Worm (Caenorhabditis elegans) whole organism, L4 larva: Measurements from ENCODE around the gene rsf-1.

Experiments
- F37D6.2 ChIP-seq: sonication (generic microtip); optimal IDR thresholded peaks from 2 replicates; lab custom pipeline; 2016; ENCODE audit warnings: mild to moderate bottlenecking, missing genetic modification characterization, missing compliant biosample characterization
- F44E2.7 ChIP-seq: fragments of 200-800 bp; sonication (Bioruptor generic); IDR thresholded peaks from 2 replicates; pipeline ENCODE4 v2.1.2; 2022; ENCODE audit warnings: missing genetic modification characterization, missing compliant biosample characterization
- F49E8.2 ChIP-seq: sonication (generic microtip); optimal IDR thresholded peaks from 2 replicates; lab custom pipeline; 2016; ENCODE audit warnings: missing compliant biosample characterization, mild to moderate bottlenecking, missing genetic modification characterization, borderline replicate concordance
- T26A8.4 ChIP-seq: fragments of 200-800 bp; sonication (Bioruptor generic); IDR thresholded peaks from 2 replicates; pipeline ENCODE4 v1.3.6; 2022; ENCODE audit warnings: missing genetic modification characterization, missing compliant biosample characterization
- Y48G9A.11 ChIP-seq: fragments of 200-800 bp; sonication (Bioruptor generic); IDR thresholded peaks from 2 replicates; pipeline ENCODE4 v1.3.6; 2022; ENCODE audit warnings: missing genetic modification reagents, missing genetic modification characterization, missing compliant biosample characterization
- ZK546.5 ChIP-seq, 2 experiments: sonication (generic microtip); optimal IDR thresholded peaks; 2 replicates each; lab custom pipeline; 2017; ENCODE audit warnings: missing biosample characterization in 2 of 2, missing genetic modification characterization in 2 of 2
- cey-2 ChIP-seq: sonication (generic microtip); optimal IDR thresholded peaks from 3 replicates; lab custom pipeline; 2017; ENCODE audit warnings: missing genetic modification characterization, mild to moderate bottlenecking, missing compliant biosample characterization, antibody characterized with exemption, borderline replicate concordance; ENCODE audit not compliant: insufficient read depth
- ctbp-1 ChIP-seq: fragments of 200-800 bp; sonication (Bioruptor generic); IDR thresholded peaks from 2 replicates; pipeline ENCODE4 v1.3.6; 2022; ENCODE audit warnings: missing genetic modification reagents, missing genetic modification characterization, missing compliant biosample characterization
- daf-16 ChIP-seq, 3 experiments: sonication (generic microtip); optimal IDR thresholded peaks; 2 replicates each; lab custom pipeline; 2016 to 2017; ENCODE audit warnings: missing genetic modification characterization in 3 of 3, missing genetic modification reagents in 3 of 3, mild to moderate bottlenecking in 2 of 3, missing compliant biosample characterization in 2 of 3, missing biosample characterization in 1 of 3, moderate library complexity in 1 of 3
- daf-19 ChIP-seq: fragments of 200-800 bp; sonication (Bioruptor generic); conservative IDR thresholded peaks from 2 replicates; pipeline ENCODE4 v1.3.6; 2022; ENCODE audit warnings: missing genetic modification characterization, missing compliant biosample characterization
- dmd-8 ChIP-seq: fragments of 200-800 bp; sonication (Bioruptor generic); IDR thresholded peaks from 2 replicates; pipeline ENCODE4 v1.3.6; 2022; ENCODE audit warnings: missing genetic modification characterization, missing compliant biosample characterization
- egl-43 ChIP-seq: fragments of 200-800 bp; sonication (Bioruptor generic); IDR thresholded peaks from 2 replicates; pipeline ENCODE4 v1.3.6; 2022; ENCODE audit warnings: missing genetic modification reagents, missing genetic modification characterization, missing compliant biosample characterization
- hif-1 ChIP-seq, 2 experiments: sonication (generic microtip); optimal IDR thresholded peaks; 2 replicates each; lab custom pipeline; 2016 to 2017; ENCODE audit warnings: missing compliant biosample characterization in 2 of 2, missing genetic modification characterization in 2 of 2, missing genetic modification reagents in 2 of 2, missing genotype in 2 of 2, mild to moderate bottlenecking in 1 of 2
- hlh-11 ChIP-seq: fragments of 200-800 bp; sonication (Bioruptor generic); optimal IDR thresholded peaks from 2 replicates; lab custom pipeline; 2018; ENCODE audit warnings: mild to moderate bottlenecking, missing genetic modification characterization, missing compliant biosample characterization
- hmg-1.1 ChIP-seq: fragments of 200-800 bp; sonication (Bioruptor generic); IDR thresholded peaks from 2 replicates; pipeline ENCODE4 v1.3.6; 2022; ENCODE audit warnings: missing genetic modification reagents, missing genetic modification characterization, missing compliant biosample characterization
- jun-1 ChIP-seq: fragments of 150-350 bp; optimal IDR thresholded peaks from 2 replicates; lab custom pipeline; 2014; ENCODE audit warnings: missing biosample characterization, missing genetic modification reagents, missing genetic modification characterization
- lin-1 ChIP-seq: fragments of 200-800 bp; sonication (Bioruptor generic); IDR thresholded peaks from 2 replicates; pipeline ENCODE4 v1.3.6; 2022; ENCODE audit warnings: missing genetic modification reagents, missing genetic modification characterization, missing compliant biosample characterization
- lin-15B ChIP-seq: fragments of 150-350 bp; sonication (generic microtip); optimal IDR thresholded peaks from 3 replicates; lab custom pipeline; 2014; ENCODE audit warnings: missing biosample characterization, missing genetic modification characterization
- lin-38 ChIP-seq: fragments of 200-800 bp; sonication (Bioruptor generic); IDR thresholded peaks from 2 replicates; pipeline ENCODE4 v1.3.6; 2022; ENCODE audit warnings: missing genetic modification reagents, missing genetic modification characterization, missing compliant biosample characterization
- lin-39 ChIP-seq: fragments of 150-350 bp; optimal IDR thresholded peaks from 2 replicates; lab custom pipeline; 2014; ENCODE audit warnings: missing biosample characterization, missing genetic modification reagents, missing genetic modification characterization
- lsy-2 ChIP-seq, 2 experiments: fragments of 150-350 bp in 1 of 2; sonication (generic microtip) in 1 of 2; optimal IDR thresholded peaks; 2 replicates each; lab custom pipeline; 2014 to 2017; ENCODE audit warnings: missing biosample characterization in 2 of 2, missing genetic modification characterization in 2 of 2
- mdl-1 ChIP-seq, 2 experiments: fragments of 150-350 bp in 1 of 2; sonication (generic microtip) in 1 of 2; optimal IDR thresholded peaks; 2 replicates each; lab custom pipeline; 2014 to 2017; ENCODE audit warnings: missing biosample characterization in 2 of 2, missing genetic modification characterization in 2 of 2
- mep-1 ChIP-seq: fragments of 150-350 bp; sonication (generic microtip); optimal IDR thresholded peaks from 3 replicates; lab custom pipeline; 2014; ENCODE audit warnings: missing biosample characterization, missing genetic modification characterization
- mxl-3 ChIP-seq: fragments of 200-800 bp; sonication (Bioruptor generic); optimal IDR thresholded peaks from 2 replicates; lab custom pipeline; 2018; ENCODE audit warnings: mild to moderate bottlenecking, missing genetic modification characterization, missing compliant biosample characterization
- nhr-10 ChIP-seq: fragments of 150-350 bp; optimal IDR thresholded peaks from 2 replicates; lab custom pipeline; 2014; ENCODE audit warnings: missing biosample characterization, missing genetic modification characterization
- nhr-11 ChIP-seq: fragments of 150-350 bp; optimal IDR thresholded peaks from 2 replicates; lab custom pipeline; 2014; ENCODE audit warnings: missing biosample characterization, missing genetic modification characterization
- nhr-111 ChIP-seq: fragments of 200-800 bp; sonication (Bioruptor generic); optimal IDR thresholded peaks from 2 replicates; lab custom pipeline; 2018; ENCODE audit warnings: mild to moderate bottlenecking, missing genetic modification characterization, missing compliant biosample characterization
- nhr-41 ChIP-seq: fragments of 200-800 bp; sonication (Bioruptor generic); IDR thresholded peaks from 2 replicates; pipeline ENCODE4 v1.3.6; 2022; ENCODE audit warnings: missing genetic modification reagents, missing genetic modification characterization, missing compliant biosample characterization
- nhr-76 ChIP-seq: fragments of 150-350 bp; optimal IDR thresholded peaks from 2 replicates; lab custom pipeline; 2014; ENCODE audit warnings: missing biosample characterization, missing genetic modification characterization
- nhr-77 ChIP-seq: fragments of 150-350 bp; optimal IDR thresholded peaks from 2 replicates; lab custom pipeline; 2014; ENCODE audit warnings: missing biosample characterization, missing genetic modification characterization
- skn-1 ChIP-seq: fragments of 150-350 bp; optimal IDR thresholded peaks from 2 replicates; lab custom pipeline; 2014; ENCODE audit warnings: missing biosample characterization, missing genetic modification characterization
- spr-3 ChIP-seq: fragments of 200-800 bp; sonication (Bioruptor generic); optimal IDR thresholded peaks from 2 replicates; lab custom pipeline; 2018; ENCODE audit warnings: mild to moderate bottlenecking, missing genetic modification characterization, missing compliant biosample characterization
- tra-1 ChIP-seq: fragments of 200-800 bp; sonication (Bioruptor generic); IDR thresholded peaks from 2 replicates; pipeline ENCODE4 v1.3.6; 2022; ENCODE audit warnings: missing genetic modification reagents, missing genetic modification characterization, missing compliant biosample characterization
- unc-130 ChIP-seq: sonication (generic microtip); optimal IDR thresholded peaks from 2 replicates; lab custom pipeline; 2016; ENCODE audit warnings: missing genetic modification reagents, missing genetic modification characterization, missing compliant biosample characterization
- unc-39 ChIP-seq: sonication (generic microtip); optimal IDR thresholded peaks from 2 replicates; lab custom pipeline; 2017; ENCODE audit warnings: missing biosample characterization, missing genetic modification characterization
- unc-62 ChIP-seq, 3 experiments: fragments of 150-350 bp in 1 of 3; sonication (generic microtip); optimal IDR thresholded peaks in 2 of 3; peaks in 1 of 3; 1 replicate in 1 of 3; 2 replicates in 2 of 3; lab custom pipeline; 2014 to 2017; ENCODE audit warnings: missing biosample characterization in 3 of 3, missing genetic modification characterization in 3 of 3, missing genetic modification reagents in 3 of 3, missing genotype in 1 of 3
- zag-1 ChIP-seq: fragments of 150-350 bp; optimal IDR thresholded peaks from 2 replicates; lab custom pipeline; 2014; ENCODE audit warnings: missing biosample characterization, missing genetic modification characterization
- ztf-11 ChIP-seq: fragments of 150-350 bp; optimal IDR thresholded peaks from 2 replicates; lab custom pipeline; 2014; ENCODE audit warnings: missing biosample characterization, missing genetic modification characterization

Gene rsf-1

ce11 chrII:11305627-11306449 lies at the start of gene rsf-1 (continued):
- TF ChIP-seq ctbp-1 (peak; percentile 34; the same call in 1 of the 2 replicates), lin-38 (peak; percentile 40; the same call in 1 of the 2 replicates), nhr-77 (tag; lab: Kevin White, UChicago) (no peak), unc-39 (tag; lab: Kevin White, UChicago) (no peak), egl-43 (no peak), mxl-3 (no peak), T26A8.4 (no peak), zag-1 (tag; lab: Kevin White, UChicago) (no peak), hmg-1.1 (GFP tag; lab: Robert Waterston, UW) (peak; percentile 59), mep-1 (tag; lab: Kevin White, UChicago) (peak; percentile 19), ZK546.5 (tag; optimal IDR thresholded peaks at IDR 0.05; lab: Kevin White, UChicago) (no peak), daf-16 (GFP tag; optimal IDR thresholded peaks at IDR 0.05; lab: Kevin White, UChicago) (no peak), daf-16 (tag; optimal IDR thresholded peaks at IDR 0.05; lab: Kevin White, UChicago) (peak; percentile 20), jun-1 (no peak), nhr-76 (no peak), F49E8.2 (tag; lab: Kevin White, UChicago) (no peak), F44E2.7 (GFP tag; lab: Robert Waterston, UW) (0 out of 2 replicates have a peak, but pooled peaks have one; percentile 47), hlh-11 (tag; lab: Kevin White, UChicago) (no peak), Y48G9A.11 (GFP tag; lab: Robert Waterston, UW) (no peak), tra-1 (GFP tag; lab: Robert Waterston, UW) (no peak), lsy-2 (tag; optimal IDR thresholded peaks at IDR 0.05; lab: Kevin White, UChicago) (peak in 1 of 2 experiments; percentile 41), lin-1 (GFP tag; lab: Robert Waterston, UW) (no peak), spr-3 (GFP tag; lab: Kevin White, UChicago) (no peak), mdl-1 (tag; optimal IDR thresholded peaks at IDR 0.05; lab: Kevin White, UChicago) (no peak), unc-62 (GFP tag; optimal IDR thresholded peaks at IDR 0.05 in 1 of 2; lab: Kevin White, UChicago) (peak in 1 of 2 experiments; percentile 60), unc-62 (tag; optimal IDR thresholded peaks at IDR 0.05; lab: Kevin White, UChicago) (no peak), ztf-11 (tag; lab: Kevin White, UChicago) (no peak), F37D6.2 (tag; lab: Kevin White, UChicago) (no peak), daf-19 (GFP tag; lab: Robert Waterston, UW) (no peak; the same call in 1 of the 2 replicates), skn-1 (tag; lab: Kevin White, UChicago) (no peak), lin-39 (tag; lab: Kevin White, UChicago) (no peak)

- TF ChIP-seq egl-43 (peak; percentile 33; the same call in 1 of the 2 replicates), Y48G9A.11 (GFP tag; lab: Robert Waterston, UW) (no peak), hif-1 (tag; optimal IDR thresholded peaks at IDR 0.05; lab: Kevin White, UChicago) (no peak), mep-1 (tag; lab: Kevin White, UChicago) (no peak), cey-2 (tag; lab: Kevin White, UChicago) (no peak), dmd-8 (GFP tag; lab: Robert Waterston, UW) (0 out of 2 replicates have a peak, but pooled peaks have one; percentile 2), nhr-41 (GFP tag; lab: Robert Waterston, UW) (no peak), unc-130 (GFP tag; lab: Kevin White, UChicago) (peak; percentile 9), nhr-76 (no peak), lin-15B (no peak), nhr-11 (tag; lab: Kevin White, UChicago) (no peak), nhr-10 (tag; lab: Kevin White, UChicago) (no peak), mxl-3 (no peak), nhr-111 (GFP tag; lab: Kevin White, UChicago) (no peak)
These were observed 46.4 kb upstream of the rsf-1 start for ce11 chrII:11259766-11260165.
